Worm (Caenorhabditis elegans): Measurements from ENCODE around the gene Y70G10A.4.
"Not testable (repeated sequence)": the region's sequence is repeated elsewhere in the genome, so short reads cannot be mapped to it uniquely, and the experiment has no call there.

Gene Y70G10A.4

ce11 chrIII:10221860-10222259, at the start of gene Y70G10A.4:
Gene Y70G10A.4, plus strand, starts transcription at chrIII:10222160.
- not testable (repeated sequence) for TF ChIP-seq unc-62 (GFP tag; optimal IDR thresholded peaks at IDR 0.05)

- TF ChIP-seq unc-62 (GFP tag; optimal IDR thresholded peaks at IDR 0.05), result no peak
Observed at ce11 chrIII:10178023-10178422, 43.9 kb upstream of the Y70G10A.4 start.

- no peak for TF ChIP-seq unc-62 (GFP tag; optimal IDR thresholded peaks at IDR 0.05)
Observed at ce11 chrIII:10178552-10178951, 43.4 kb upstream of the Y70G10A.4 start.

- no peak for TF ChIP-seq unc-62 (GFP tag; optimal IDR thresholded peaks at IDR 0.05)
Observed at ce11 chrIII:10179444-10179843, 42.5 kb upstream of the Y70G10A.4 start.

- TF ChIP-seq unc-62 (GFP tag; optimal IDR thresholded peaks at IDR 0.05), result no peak
Observed at ce11 chrIII:10181868-10182267, 40.1 kb upstream of the Y70G10A.4 start.

- TF ChIP-seq unc-62 (GFP tag; optimal IDR thresholded peaks at IDR 0.05), result no peak
Observed at ce11 chrIII:10186160-10186559, 35.8 kb upstream of the Y70G10A.4 start, which contains the start of gene unc-47. Gene unc-47, minus strand, starts transcription at chrIII:10186260.

ce11 chrIII:10187840-10188239, 34.1 kb upstream of the Y70G10A.4 start:
- TF ChIP-seq unc-62 (GFP tag; optimal IDR thresholded peaks at IDR 0.05), result no peak

- TF ChIP-seq unc-62 (GFP tag; optimal IDR thresholded peaks at IDR 0.05), result no peak
Observed at ce11 chrIII:10188912-10189311, 33.0 kb upstream of the Y70G10A.4 start, which contains the start of gene epac-1. Gene epac-1, plus strand, starts transcription at chrIII:10189212.

- no peak for TF ChIP-seq unc-62 (GFP tag; optimal IDR thresholded peaks at IDR 0.05)
Observed at ce11 chrIII:10194569-10194968, 27.4 kb upstream of the Y70G10A.4 start.

- TF ChIP-seq unc-62 (GFP tag; optimal IDR thresholded peaks at IDR 0.05), result no peak
Observed at ce11 chrIII:10195911-10196310, 26.0 kb upstream of the Y70G10A.4 start.

ce11 chrIII:10196796-10197195, 25.2 kb upstream of the Y70G10A.4 start:
- TF ChIP-seq unc-62 (GFP tag; optimal IDR thresholded peaks at IDR 0.05), result no peak

ce11 chrIII:10197416-10197815, 24.5 kb upstream of the Y70G10A.4 start, which contains the start of gene dod-6:
Gene dod-6, plus strand, starts transcription at chrIII:10197716.
- TF ChIP-seq unc-62 (GFP tag; optimal IDR thresholded peaks at IDR 0.05), result no peak

- no peak for TF ChIP-seq unc-62 (GFP tag; optimal IDR thresholded peaks at IDR 0.05)
Observed at ce11 chrIII:10199052-10199451, 22.9 kb upstream of the Y70G10A.4 start, which contains the start of gene T20G5.8. Gene T20G5.8, plus strand, starts transcription at chrIII:10199352.

- no peak for TF ChIP-seq unc-62 (GFP tag; optimal IDR thresholded peaks at IDR 0.05)
Observed at ce11 chrIII:10201235-10201634, 20.7 kb upstream of the Y70G10A.4 start, which contains the start of the genes T20G5.13 and T20G5.12. Gene T20G5.13, minus strand, starts transcription at chrIII:10201335. Gene T20G5.12, plus strand, starts transcription at chrIII:10201604.

ce11 chrIII:10202391-10202790, 19.6 kb upstream of the Y70G10A.4 start:
- no peak for TF ChIP-seq unc-62 (GFP tag; optimal IDR thresholded peaks at IDR 0.05)

- no peak for TF ChIP-seq unc-62 (GFP tag; optimal IDR thresholded peaks at IDR 0.05)
Observed at ce11 chrIII:10202894-10203871, 18.8 kb upstream of the Y70G10A.4 start, which contains the start of gene chc-1. Gene chc-1, plus strand, starts transcription at chrIII:10203821.

- no peak for TF ChIP-seq unc-62 (GFP tag; optimal IDR thresholded peaks at IDR 0.05)
Observed at ce11 chrIII:10206352-10206751, 15.6 kb upstream of the Y70G10A.4 start.
